Fruit fly (Drosophila melanogaster): Measurements from ENCODE around the gene CG9121.

CG9121 gene

dm6 chr2L:5007256-5007655 is 43.6 kb downstream of the CG9121 start:
- TF ChIP-seq CG10543 (GFP tag; optimal IDR thresholded peaks at IDR 0.05) (no peak), Hr51 (GFP tag; optimal IDR thresholded peaks at IDR 0.05) (no peak), cwo (GFP tag; optimal IDR thresholded peaks at IDR 0.05) (peak; percentile 14), Rfx (GFP tag; IDR thresholded peaks at IDR 0.05) (peak; percentile 8; the same call in 1 of the 2 replicates), CG30431 (GFP tag; optimal IDR thresholded peaks at IDR 0.05) (no peak), CG2678 (tag; optimal IDR thresholded peaks at IDR 0.05) (peak; percentile 29), GATAe (GFP tag; conservative IDR thresholded peaks at IDR 0.05) (no peak), CG9932 (GFP tag; IDR thresholded peaks at IDR 0.05) (peak; percentile 20; the same call in 1 of the 2 replicates), slbo (GFP tag; IDR thresholded peaks at IDR 0.05) (peak; percentile 40; the same call in 1 of the 2 replicates), Drgx (GFP tag; IDR thresholded peaks at IDR 0.05) (0 out of 2 replicates have a peak, but pooled peaks have one; percentile 9), CG2120 (GFP tag; optimal IDR thresholded peaks at IDR 0.05) (peak; percentile 24), CG9797 (GFP tag; optimal IDR thresholded peaks at IDR 0.05) (no peak), grau (tag; optimal IDR thresholded peaks at IDR 0.05) (peak; percentile 65), Meics (GFP tag; optimal IDR thresholded peaks at IDR 0.05) (peak; percentile 7), Pdp1 (GFP tag; optimal IDR thresholded peaks at IDR 0.05) (peak in 1 of 2 experiments; percentile 43), CG3281 (GFP tag; optimal IDR thresholded peaks at IDR 0.05) (peak; percentile 20), CG14441 (GFP tag; IDR thresholded peaks at IDR 0.05) (no peak), Dad (GFP tag; optimal IDR thresholded peaks at IDR 0.05) (no peak), CG12155 (GFP tag; optimal IDR thresholded peaks at IDR 0.05) (no peak), Dp (GFP tag; optimal IDR thresholded peaks at IDR 0.05) (no peak), CG4617 (GFP tag; optimal IDR thresholded peaks at IDR 0.05; ENCODE audit: borderline replicate concordance) (no peak), sens (GFP tag) (peak; percentile 17), CG11695 (GFP tag; IDR thresholded peaks at IDR 0.05) (0 out of 3 replicates have a peak, but pooled peaks have one; percentile 18), lab (GFP tag; optimal IDR thresholded peaks at IDR 0.05) (peak; percentile 21)

- no peak for TF ChIP-seq CG1832 (GFP tag; optimal IDR thresholded peaks at IDR 0.05)
- no peak for TF ChIP-seq CG15479 (GFP tag; optimal IDR thresholded peaks at IDR 0.05)
- TF ChIP-seq CG9727 (GFP tag; optimal IDR thresholded peaks at IDR 0.05), result no peak
- TF ChIP-seq tup (GFP tag; optimal IDR thresholded peaks at IDR 0.05), result no peak
- peak; percentile 24; the same call in 1 of the 3 replicates for TF ChIP-seq sr (GFP tag; IDR thresholded peaks at IDR 0.05)
- no peak for TF ChIP-seq CG9215 (GFP tag; IDR thresholded peaks at IDR 0.05)
- TF ChIP-seq Dbx (GFP tag; IDR thresholded peaks at IDR 0.05), result no peak
- TF ChIP-seq her (GFP tag; optimal IDR thresholded peaks at IDR 0.05), result no peak
- TF ChIP-seq CG18619 (GFP tag; optimal IDR thresholded peaks at IDR 0.05), result no peak
- TF ChIP-seq otp (GFP tag; IDR thresholded peaks at IDR 0.05), result no peak
- no peak for TF ChIP-seq ind (GFP tag; optimal IDR thresholded peaks at IDR 0.05)
- peak; percentile 55 for TF ChIP-seq sens (GFP tag)
- no peak for TF ChIP-seq CG14965 (GFP tag; optimal IDR thresholded peaks at IDR 0.05; ENCODE audit: borderline replicate concordance)
- no peak for TF ChIP-seq klu (GFP tag; IDR thresholded peaks at IDR 0.05)
Observed at dm6 chr2L:5006323-5006722, 44.5 kb downstream of the CG9121 start.

dm6 chr2L:5005464-5005764 is 45.4 kb downstream of the CG9121 start:
- TF ChIP-seq CG1647 (GFP tag; optimal IDR thresholded peaks at IDR 0.05), result no peak
- TF ChIP-seq chinmo (GFP tag; IDR thresholded peaks at IDR 0.05; ENCODE audit: partially characterized antibody), result 0 out of 4 replicates have a peak, but pooled peaks have one; percentile 52
- 0 out of 3 replicates have a peak, but pooled peaks have one; percentile 26 for TF ChIP-seq CG6791 (GFP tag; IDR thresholded peaks at IDR 0.05; ENCODE audit: partially characterized antibody)
- TF ChIP-seq Hr78 (GFP tag; optimal IDR thresholded peaks at IDR 0.05), result peak in 1 of 2 experiments; percentile 89
- no peak for TF ChIP-seq kni (GFP tag; optimal IDR thresholded peaks at IDR 0.05)
- TF ChIP-seq z (GFP tag; IDR thresholded peaks at IDR 0.05), result 0 out of 3 replicates have a peak, but pooled peaks have one; percentile 24
- no peak for TF ChIP-seq gsb (GFP tag; IDR thresholded peaks at IDR 0.05)
- TF ChIP-seq nerfin-1 (tag; optimal IDR thresholded peaks at IDR 0.05), result no peak

All from whole organism, embryonic.